Fruit fly (Drosophila melanogaster) S2 (cell line): ENCODE results near the gene CG5087.

ENCODE experiments used
- CG8478 ChIP-seq: fragments of >200 bp; optimal IDR thresholded peaks from 2 replicates; lab custom pipeline; 2018
- CTCF ChIP-seq, 2 experiments: fragments of >200 bp; optimal IDR thresholded peaks; 2 replicates each; lab custom pipeline; 2018

The CG5087 gene

dm6 chr3L:9003369-9003768 is 5.4 kb downstream of the CG5087 start:
- TF ChIP-seq CTCF (optimal IDR thresholded peaks at IDR 0.05; lab: Kevin White, UChicago), result no peak
- TF ChIP-seq CG8478 (lab: Kevin White, UChicago), result no peak

dm6 chr3L:9004788-9005246 is 6.8 kb downstream of the CG5087 start, which contains the start of gene Doc3:
Gene Doc3 (plus strand): TSS chr3L:9005196.
- TF ChIP-seq CTCF (optimal IDR thresholded peaks at IDR 0.05; lab: Kevin White, UChicago) (peak in 1 of 2 experiments; percentile 24), CG8478 (lab: Kevin White, UChicago) (no peak)

- TF ChIP-seq CTCF (optimal IDR thresholded peaks at IDR 0.05; lab: Kevin White, UChicago), result no peak
- no peak for TF ChIP-seq CG8478 (lab: Kevin White, UChicago)
Observed at dm6 chr3L:9009738-9010137, 11.8 kb downstream of the CG5087 start, which contains the start of gene CG5194. Gene CG5194 (minus strand): TSS chr3L:9009838.

- TF ChIP-seq CTCF (optimal IDR thresholded peaks at IDR 0.05; lab: Kevin White, UChicago) (no peak), CG8478 (lab: Kevin White, UChicago) (no peak)
Observed at dm6 chr3L:9011485-9012389, 13.8 kb downstream of the CG5087 start.

dm6 chr3L:9013745-9014144 is 15.8 kb downstream of the CG5087 start:
- TF ChIP-seq CG8478 (lab: Kevin White, UChicago) (no peak), CTCF (optimal IDR thresholded peaks at IDR 0.05; lab: Kevin White, UChicago) (no peak)

DNA sequence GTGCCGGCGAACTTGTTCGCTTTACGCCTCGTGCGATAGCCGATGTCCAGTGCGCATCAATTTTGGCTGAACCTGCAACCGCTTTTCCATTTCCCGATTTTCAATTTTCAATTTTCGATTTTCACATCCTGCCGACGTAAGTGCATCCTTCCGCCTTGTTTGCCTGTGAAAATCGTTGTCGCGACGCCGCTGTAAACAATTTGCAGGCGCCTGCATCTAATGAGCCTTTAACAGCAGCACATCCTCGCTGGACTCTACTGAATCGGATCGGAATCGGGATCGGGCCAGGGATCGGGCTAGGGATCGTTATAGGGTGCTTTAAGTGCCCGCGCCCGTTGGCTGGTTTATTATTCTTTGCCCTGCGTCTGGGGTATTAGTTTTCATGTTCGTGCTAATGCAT is 19.4 kb downstream of the CG5087 start:
- TF ChIP-seq CG8478 (lab: Kevin White, UChicago) (no peak), CTCF (optimal IDR thresholded peaks at IDR 0.05; lab: Kevin White, UChicago) (no peak)

DNA sequence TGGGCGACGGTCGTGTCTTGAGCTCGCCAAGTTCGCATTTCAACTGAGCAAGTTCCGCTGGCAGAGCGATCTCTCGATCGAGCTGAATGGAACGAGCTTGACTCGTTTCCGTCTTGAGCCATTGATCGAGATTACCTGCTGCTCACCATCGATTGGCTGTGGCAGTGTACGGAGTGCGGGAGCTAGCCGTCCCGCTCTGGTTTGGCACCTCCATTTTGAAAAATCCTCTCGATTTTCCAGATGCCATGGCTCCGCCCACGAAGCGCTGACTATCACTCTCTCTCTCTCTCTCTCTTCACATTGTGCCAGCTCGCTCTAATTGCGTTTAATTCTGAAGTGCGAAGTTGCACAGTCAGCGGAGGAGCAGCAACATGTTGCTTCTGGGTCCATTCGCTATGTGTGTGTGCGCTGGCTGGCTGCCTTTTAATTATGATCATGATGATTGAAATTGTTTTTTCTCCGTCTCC is 21.2 kb downstream of the CG5087 start, which contains the start of gene Doc2:
Gene Doc2, minus strand, starts transcription at position 51 of the 467 bp plus-strand sequence.
- no peak for TF ChIP-seq CG8478 (lab: Kevin White, UChicago)

DNA sequence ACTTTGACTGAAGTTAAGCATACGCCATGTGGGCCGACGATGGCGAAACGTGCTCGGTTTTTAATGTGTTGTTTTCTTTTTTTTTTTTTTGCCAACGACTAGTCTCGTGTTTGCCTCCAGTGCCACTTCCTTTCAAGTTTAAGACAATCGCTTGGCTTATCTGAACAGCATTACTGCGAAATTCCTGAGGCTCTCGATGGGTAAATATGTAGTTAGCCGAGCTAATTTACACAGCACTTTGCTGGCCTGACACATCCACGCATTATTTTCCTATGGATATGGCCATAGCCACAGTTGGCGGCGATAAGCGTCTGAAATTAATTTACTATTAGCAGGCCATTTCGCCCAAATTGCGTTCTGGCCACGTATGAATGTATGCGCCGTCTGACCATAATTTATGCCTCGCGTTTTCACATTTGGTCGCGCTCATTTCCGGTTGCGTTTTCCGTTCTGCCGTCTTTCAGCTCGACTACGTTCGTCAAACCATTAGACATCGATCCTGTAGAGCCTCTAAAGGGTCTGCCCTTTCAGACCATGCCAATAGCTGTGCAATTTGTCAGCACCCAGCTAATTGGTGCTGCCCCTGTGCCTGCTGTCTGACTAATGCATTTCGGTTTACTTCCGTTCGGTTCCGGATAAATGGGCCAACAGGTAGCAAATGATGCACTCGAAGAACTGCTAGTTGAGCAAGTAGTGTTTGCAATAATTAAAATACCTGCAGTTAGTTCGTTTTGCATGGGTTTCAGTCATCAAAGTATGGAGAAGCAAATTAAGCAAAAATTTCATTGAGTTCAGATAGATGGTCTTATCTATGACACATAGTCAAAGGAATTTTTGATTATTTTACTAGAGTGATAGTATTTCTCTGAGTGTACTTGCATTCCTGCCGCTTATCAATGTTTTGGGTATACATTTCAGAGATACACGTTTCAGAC is 22.7 kb downstream of the CG5087 start:
- TF ChIP-seq CTCF (optimal IDR thresholded peaks at IDR 0.05; lab: Kevin White, UChicago) (no peak), CG8478 (lab: Kevin White, UChicago) (no peak)

- no peak for TF ChIP-seq CTCF (optimal IDR thresholded peaks at IDR 0.05; lab: Kevin White, UChicago)
- no peak for TF ChIP-seq CG8478 (lab: Kevin White, UChicago)
Observed at dm6 chr3L:9023627-9024026, 25.6 kb downstream of the CG5087 start.

DNA sequence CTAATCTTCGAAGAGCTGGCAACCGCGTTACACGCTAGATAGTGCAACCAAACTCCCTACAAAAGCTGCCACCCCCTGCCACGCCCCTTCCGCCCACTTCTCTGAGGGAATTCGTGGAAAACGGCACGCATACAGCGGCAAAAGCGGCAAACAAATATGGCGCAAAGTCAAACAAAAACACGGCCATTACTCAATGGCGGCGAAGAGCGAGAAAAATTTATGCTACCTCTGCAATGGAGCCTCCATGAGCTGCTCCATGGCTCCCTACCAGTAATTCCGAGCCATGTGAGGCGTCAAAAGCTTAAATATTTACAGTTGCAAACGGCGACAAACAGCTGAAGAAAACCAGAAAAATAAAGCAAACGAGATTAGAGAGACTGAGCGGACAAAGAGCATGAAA is 26.8 kb downstream of the CG5087 start:
- no peak for TF ChIP-seq CTCF (optimal IDR thresholded peaks at IDR 0.05; lab: Kevin White, UChicago)
- TF ChIP-seq CG8478 (lab: Kevin White, UChicago), result no peak

DNA sequence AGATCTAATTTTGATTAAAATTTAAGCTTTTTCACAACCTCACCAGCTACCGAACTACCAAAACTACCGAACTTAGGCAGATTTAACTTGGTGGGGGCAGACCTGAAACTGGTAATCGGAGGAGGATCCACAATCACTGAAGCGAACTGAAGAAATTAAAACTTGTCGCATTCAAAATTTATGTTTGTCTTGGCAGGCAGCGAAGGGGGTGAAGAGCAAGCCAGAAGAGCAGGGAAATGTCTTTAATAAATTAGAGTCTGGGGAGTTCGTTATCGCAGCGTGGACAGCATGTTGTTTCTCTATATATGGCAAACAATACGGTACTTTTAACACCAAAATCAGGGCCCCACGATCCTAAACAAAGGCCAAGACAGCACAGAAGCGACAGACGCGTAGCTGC is 27.2 kb downstream of the CG5087 start:
- TF ChIP-seq CG8478 (lab: Kevin White, UChicago) (no peak), CTCF (optimal IDR thresholded peaks at IDR 0.05; lab: Kevin White, UChicago) (no peak)

dm6 chr3L:9025680-9026079 is 27.7 kb downstream of the CG5087 start:
- TF ChIP-seq CTCF (optimal IDR thresholded peaks at IDR 0.05; lab: Kevin White, UChicago) (no peak), CG8478 (lab: Kevin White, UChicago) (no peak)

DNA sequence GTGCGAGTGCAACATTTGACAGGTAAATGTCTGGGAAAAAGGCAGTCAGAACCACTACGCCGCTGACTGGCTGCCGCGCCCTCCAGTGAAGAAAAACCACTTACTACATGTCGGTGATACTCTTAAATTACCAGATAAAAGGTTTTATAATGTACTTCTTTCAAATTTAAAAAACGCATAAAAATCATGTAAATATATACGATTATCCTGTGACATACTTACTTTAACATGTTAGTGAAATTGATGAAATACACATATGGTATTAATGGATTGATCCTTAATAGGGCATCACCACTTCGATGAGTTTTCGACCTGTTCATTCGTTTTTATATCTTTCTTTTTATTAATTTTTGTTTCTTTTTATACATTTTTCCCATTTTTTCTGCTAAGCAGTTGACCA is 28.6 kb downstream of the CG5087 start:
- TF ChIP-seq CG8478 (lab: Kevin White, UChicago) (no peak), CTCF (optimal IDR thresholded peaks at IDR 0.05; lab: Kevin White, UChicago) (no peak)

DNA sequence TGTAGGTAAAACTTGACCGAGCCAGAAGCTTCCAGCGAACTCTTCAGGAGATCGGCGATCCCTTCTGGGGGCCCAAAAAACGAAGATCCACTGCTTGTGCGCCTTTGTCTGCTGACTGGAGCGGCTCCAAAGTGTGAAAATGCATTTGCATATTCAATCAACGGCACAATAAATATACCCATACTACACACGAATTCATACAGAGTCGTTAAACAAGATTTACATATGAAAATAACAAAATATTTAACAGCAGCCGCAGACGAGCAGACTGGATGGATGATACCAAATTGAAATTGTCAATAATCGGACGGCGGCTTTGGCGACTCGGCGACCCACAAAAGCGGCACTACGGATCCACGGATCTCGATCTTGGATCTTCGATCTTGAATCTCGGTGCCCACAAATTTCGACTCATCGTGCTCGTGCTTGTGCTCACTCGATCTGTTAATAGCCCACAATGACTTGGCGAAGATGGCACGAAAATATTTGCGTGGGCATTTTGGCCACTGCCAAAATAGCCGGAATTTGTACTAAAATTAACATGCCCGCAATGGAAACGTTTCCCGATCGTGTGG is 29.2 kb downstream of the CG5087 start:
- TF ChIP-seq CTCF (optimal IDR thresholded peaks at IDR 0.05; lab: Kevin White, UChicago) (no peak), CG8478 (lab: Kevin White, UChicago) (no peak)
